Fruit fly (Drosophila melanogaster): ENCODE data around the gene CG2983.

Gene CG2983

DNA sequence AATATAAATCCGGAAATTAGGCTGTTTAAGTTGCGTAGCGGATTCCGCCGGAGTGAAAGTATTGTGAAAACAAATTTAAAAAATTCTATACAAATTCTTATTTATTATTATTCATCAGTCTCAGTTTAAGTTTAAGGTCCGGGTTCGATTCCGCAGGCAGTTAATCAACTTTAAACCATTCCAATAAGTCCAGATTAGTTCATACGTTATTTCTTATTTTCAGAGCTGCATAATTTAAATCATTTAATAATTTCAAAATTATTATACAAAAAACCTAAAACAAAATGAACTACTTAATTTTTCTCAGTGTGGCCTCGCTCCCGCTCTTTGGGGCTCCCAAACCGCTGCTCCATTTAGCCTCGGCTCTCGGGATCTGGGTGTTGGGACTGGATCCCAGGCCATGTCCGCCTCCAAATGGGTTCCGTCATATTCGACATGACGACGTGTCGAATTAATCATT, 17.1 kb upstream of the CG2983 start (continued):
- peak; percentile 46 for TF ChIP-seq Sry-β (GFP tag; optimal IDR thresholded peaks at IDR 0.05)
- peak; percentile 69; the same call in 2 of the 3 replicates for TF ChIP-seq CG34422 (GFP tag; IDR thresholded peaks at IDR 0.05)
- peak; percentile 82 for TF ChIP-seq NfI (GFP tag; optimal IDR thresholded peaks at IDR 0.05)
- peak; percentile 96 for TF ChIP-seq CG10979 (tag; optimal IDR thresholded peaks at IDR 0.05)
- TF ChIP-seq dysf (GFP tag; IDR thresholded peaks at IDR 0.05) = peak; percentile 85
- peak; percentile 88 for TF ChIP-seq unpg (GFP tag; optimal IDR thresholded peaks at IDR 0.05)
- TF ChIP-seq lov (optimal IDR thresholded peaks at IDR 0.05) = no peak
- no peak for TF ChIP-seq lov (GFP tag; IDR thresholded peaks at IDR 0.05)
- peak; percentile 92 for TF ChIP-seq CG33557 (GFP tag; optimal IDR thresholded peaks at IDR 0.05)
- TF ChIP-seq H15 (GFP tag; IDR thresholded peaks at IDR 0.05) = peak; percentile 75; the same call in 2 of the 3 replicates
- no peak for TF ChIP-seq fru (optimal IDR thresholded peaks at IDR 0.05)
- TF ChIP-seq CG10462 (GFP tag; optimal IDR thresholded peaks at IDR 0.05) = peak; percentile 65
- TF ChIP-seq ara (GFP tag; IDR thresholded peaks at IDR 0.05) = peak; percentile 70
- peak; percentile 86 for TF ChIP-seq gsb-n (tag; optimal IDR thresholded peaks at IDR 0.05)
- TF ChIP-seq Jarid2 (GFP tag; optimal IDR thresholded peaks at IDR 0.05) = peak; percentile 42
- TF ChIP-seq fd3F (GFP tag; optimal IDR thresholded peaks at IDR 0.05) = peak; percentile 73
- peak; percentile 72 for TF ChIP-seq CG12219 (GFP tag; optimal IDR thresholded peaks at IDR 0.05)
- peak; percentile 73 for TF ChIP-seq al (GFP tag; IDR thresholded peaks at IDR 0.05)
- TF ChIP-seq CG7372 (GFP tag; IDR thresholded peaks at IDR 0.05) = peak; percentile 72
- TF ChIP-seq dati (GFP tag; IDR thresholded peaks at IDR 0.05) = 0 out of 2 replicates have a peak, but pooled peaks have one; percentile 3
- TF ChIP-seq row (GFP tag; IDR thresholded peaks at IDR 0.05) = peak; percentile 82
- no peak for TF ChIP-seq CG31365 (tag; optimal IDR thresholded peaks at IDR 0.05)
- peak; percentile 66 for TF ChIP-seq Rfx (GFP tag; IDR thresholded peaks at IDR 0.05)
- TF ChIP-seq CG6689 (GFP tag; IDR thresholded peaks at IDR 0.05) = peak; percentile 89
- TF ChIP-seq gem (tag; optimal IDR thresholded peaks at IDR 0.05) = peak; percentile 95
- peak; percentile 77 for TF ChIP-seq salm (tag; optimal IDR thresholded peaks at IDR 0.05)
- TF ChIP-seq Lhr (GFP tag; optimal IDR thresholded peaks at IDR 0.05) = peak; percentile 69
- peak; percentile 82 for TF ChIP-seq Hr3 (GFP tag; optimal IDR thresholded peaks at IDR 0.05)
- TF ChIP-seq Atf3 (GFP tag; optimal IDR thresholded peaks at IDR 0.05) = no peak
- TF ChIP-seq CG3838 (GFP tag; optimal IDR thresholded peaks at IDR 0.05) = peak; percentile 60
- peak; percentile 87 for TF ChIP-seq ATbp (GFP tag; optimal IDR thresholded peaks at IDR 0.05)
- no peak for TF ChIP-seq rib (GFP tag; IDR thresholded peaks at IDR 0.05)
- peak; percentile 77 for TF ChIP-seq CG30431 (GFP tag; optimal IDR thresholded peaks at IDR 0.05)
- TF ChIP-seq sima (GFP tag; optimal IDR thresholded peaks at IDR 0.05) = no peak
- TF ChIP-seq Blimp-1 (GFP tag; optimal IDR thresholded peaks at IDR 0.05) = peak; percentile 78
- TF ChIP-seq CG14667 (GFP tag; IDR thresholded peaks at IDR 0.05) = peak; percentile 57; the same call in 1 of the 2 replicates
- peak; percentile 72 for TF ChIP-seq CG10366 (GFP tag; IDR thresholded peaks at IDR 0.05)
- TF ChIP-seq Dref (GFP tag; IDR thresholded peaks at IDR 0.05) = no peak

DNA sequence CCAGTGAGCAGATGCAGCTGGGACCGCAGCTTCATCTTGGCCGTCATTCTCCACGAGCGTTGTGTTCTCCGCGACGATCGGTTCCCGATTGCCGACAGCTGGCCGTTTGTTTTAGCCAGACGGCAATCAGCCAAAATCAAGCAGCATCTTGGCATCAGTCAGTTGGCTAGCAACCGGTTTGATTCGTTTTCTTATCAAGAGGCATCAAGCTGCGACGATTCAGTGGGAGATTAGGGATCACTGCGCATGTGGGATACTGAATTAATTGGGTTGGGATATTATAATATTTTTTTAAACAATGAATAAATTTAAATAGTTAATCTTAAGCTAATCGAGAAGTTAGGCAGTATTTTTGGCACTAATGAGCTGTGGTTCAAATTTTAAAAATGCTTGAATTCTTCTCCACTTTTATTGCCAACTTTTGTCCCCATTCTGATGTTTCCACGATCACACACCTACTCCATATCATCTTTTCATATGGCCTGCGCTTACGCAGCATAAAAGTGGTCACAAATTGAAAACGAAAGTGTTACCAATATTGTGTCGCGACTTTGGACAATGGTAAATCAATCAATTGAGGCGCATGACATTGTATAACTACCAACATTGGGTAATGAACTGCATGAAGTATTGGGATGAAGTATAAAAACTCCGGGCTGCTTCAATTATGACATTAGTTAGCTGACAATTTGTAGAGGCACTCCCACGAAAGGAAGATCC, 9.5 kb upstream of the CG2983 start, which contains the start of the genes CG3119 and Cpr23B:
Gene CG3119, minus strand, starts transcription at position 92 of the 720 bp plus-strand sequence.
Gene Cpr23B, plus strand, starts transcription at position 670 of the 720 bp plus-strand sequence.
- TF ChIP-seq CG11085 (GFP tag; IDR thresholded peaks at IDR 0.05) (no peak), NC2β (GFP tag; optimal IDR thresholded peaks at IDR 0.05) (no peak), chinmo (GFP tag; IDR thresholded peaks at IDR 0.05; ENCODE audit: partially characterized antibody) (peak; percentile 51; the same call in 1 of the 4 replicates), CG12155 (GFP tag; optimal IDR thresholded peaks at IDR 0.05) (no peak), gem (tag; optimal IDR thresholded peaks at IDR 0.05) (no peak), mirr (GFP tag; optimal IDR thresholded peaks at IDR 0.05) (no peak), CG7963 (GFP tag; IDR thresholded peaks at IDR 0.05; ENCODE audit: partially characterized antibody) (no peak), stwl (tag; optimal IDR thresholded peaks at IDR 0.05) (no peak), CG4707 (GFP tag; optimal IDR thresholded peaks at IDR 0.05) (no peak), Neu2 (GFP tag; optimal IDR thresholded peaks at IDR 0.05; ENCODE audit: borderline replicate concordance) (no peak), Fer2 (tag; optimal IDR thresholded peaks at IDR 0.05) (no peak), hth (optimal IDR thresholded peaks at IDR 0.05) (no peak), ken (GFP tag; IDR thresholded peaks at IDR 0.05) (no peak), CG31441 (GFP tag; IDR thresholded peaks at IDR 0.05) (no peak), ssp (GFP tag; IDR thresholded peaks at IDR 0.05) (no peak), Lhr (GFP tag; optimal IDR thresholded peaks at IDR 0.05) (no peak)

All from whole organism, embryonic.